Fruit fly (Drosophila melanogaster): ENCODE results near the gene Ctr1A.

The Ctr1A gene

DNA sequence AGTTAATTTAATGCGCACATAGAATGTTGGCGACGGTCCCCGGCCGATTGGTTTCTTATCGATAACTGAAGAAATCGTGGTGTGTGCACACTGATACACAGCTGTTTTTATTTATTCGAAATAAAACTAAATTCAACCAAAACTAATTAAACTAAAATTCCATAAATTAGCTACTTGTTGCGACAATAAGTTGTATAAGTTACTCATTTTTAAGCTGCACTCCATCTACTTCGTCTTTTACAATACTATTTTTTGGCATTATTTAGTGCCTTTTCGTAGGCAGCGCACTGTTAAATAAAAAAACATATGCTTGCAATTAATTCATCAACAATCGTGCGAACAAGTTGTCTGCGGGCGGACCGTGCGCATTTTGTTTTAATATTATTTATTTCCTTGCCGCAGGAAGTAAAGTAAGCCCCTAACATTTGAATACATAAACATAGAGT lies at the start of gene Ctr1A, which contains the start of gene CG3224:
Gene Ctr1A, plus strand, starts transcription at position 256 of the 446 bp plus-strand sequence.
Gene CG3224, minus strand, starts transcription at position 71 of the 446 bp plus-strand sequence.
- TF ChIP-seq foxo (GFP tag; optimal IDR thresholded peaks at IDR 0.05) (peak in 1 of 2 experiments; percentile 5), h (GFP tag; optimal IDR thresholded peaks at IDR 0.05) (peak; percentile 44), brk (GFP tag; optimal IDR thresholded peaks at IDR 0.05) (peak; percentile 20), Rel (GFP tag; optimal IDR thresholded peaks at IDR 0.05) (no peak), Rel (tag; optimal IDR thresholded peaks at IDR 0.05) (no peak), sv (GFP tag; optimal IDR thresholded peaks at IDR 0.05) (no peak), woc (GFP tag; optimal IDR thresholded peaks at IDR 0.05) (peak; percentile 4), Hnf4 (GFP tag; optimal IDR thresholded peaks at IDR 0.05) (peak; percentile 13), Jra (GFP tag; optimal IDR thresholded peaks at IDR 0.05) (peak; percentile 19), fru (GFP tag; optimal IDR thresholded peaks at IDR 0.05) (peak; percentile 35)

DNA sequence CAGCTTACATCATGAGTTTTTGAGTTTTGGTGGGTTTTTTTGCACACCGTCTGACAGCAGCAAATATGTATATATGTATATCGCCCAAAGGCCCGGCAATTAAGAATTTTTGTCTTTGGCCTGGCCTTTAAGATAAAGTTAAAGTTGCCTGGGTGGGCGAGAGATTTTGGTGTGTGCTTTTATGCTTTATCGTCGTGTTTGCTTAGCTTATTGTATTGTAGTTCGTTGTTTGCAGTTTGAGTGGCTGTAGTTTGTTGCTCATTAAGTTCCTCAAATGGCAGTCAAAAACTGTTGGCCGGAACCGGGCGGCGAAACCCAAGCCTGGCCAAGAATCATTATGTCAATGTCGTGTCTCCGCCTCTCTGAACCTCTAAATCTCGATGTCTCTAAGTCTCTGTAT lies 49.6 kb upstream of the Ctr1A start:
- TF ChIP-seq CG32264 (GFP tag; optimal IDR thresholded peaks at IDR 0.05) (no peak), Hr78 (GFP tag; optimal IDR thresholded peaks at IDR 0.05) (no peak), HLH106 (tag; optimal IDR thresholded peaks at IDR 0.05) (no peak), Sp1 (GFP tag; optimal IDR thresholded peaks at IDR 0.05) (no peak), Myc (optimal IDR thresholded peaks at IDR 0.05) (no peak), brk (GFP tag; optimal IDR thresholded peaks at IDR 0.05) (no peak), ey (GFP tag; optimal IDR thresholded peaks at IDR 0.05) (no peak), pan (optimal IDR thresholded peaks at IDR 0.05) (no peak)

DNA sequence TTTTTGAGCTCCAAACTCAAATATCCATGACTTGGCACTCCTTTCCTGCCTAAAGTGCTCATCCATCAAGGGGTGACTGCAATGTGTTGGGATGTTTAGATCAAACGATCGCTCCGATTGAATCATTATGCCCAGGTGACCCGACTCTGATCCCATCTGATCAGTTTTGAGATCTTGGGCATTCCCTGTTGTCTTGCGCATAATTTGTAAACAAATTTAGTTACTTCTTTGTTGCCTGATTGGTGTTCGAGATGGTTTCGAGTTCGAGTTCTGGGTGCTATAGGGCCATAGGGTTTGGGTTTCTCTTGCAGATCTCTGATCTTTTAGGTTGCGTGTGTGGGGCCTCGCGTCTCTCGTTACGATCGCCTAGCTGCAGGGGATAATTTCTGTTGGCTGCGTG lies 48.9 kb upstream of the Ctr1A start:
- TF ChIP-seq OdsH (GFP tag; optimal IDR thresholded peaks at IDR 0.05) (no peak), sage (GFP tag; optimal IDR thresholded peaks at IDR 0.05) (no peak), usp (GFP tag; optimal IDR thresholded peaks at IDR 0.05) (no peak), h (GFP tag; optimal IDR thresholded peaks at IDR 0.05) (no peak), Rel (GFP tag; optimal IDR thresholded peaks at IDR 0.05) (no peak), Rel (tag; optimal IDR thresholded peaks at IDR 0.05) (no peak), CG32264 (GFP tag; optimal IDR thresholded peaks at IDR 0.05) (no peak), Mio (GFP tag; optimal IDR thresholded peaks at IDR 0.05) (no peak), fru (GFP tag; optimal IDR thresholded peaks at IDR 0.05) (no peak), psq (GFP tag; optimal IDR thresholded peaks at IDR 0.05) (no peak)

DNA sequence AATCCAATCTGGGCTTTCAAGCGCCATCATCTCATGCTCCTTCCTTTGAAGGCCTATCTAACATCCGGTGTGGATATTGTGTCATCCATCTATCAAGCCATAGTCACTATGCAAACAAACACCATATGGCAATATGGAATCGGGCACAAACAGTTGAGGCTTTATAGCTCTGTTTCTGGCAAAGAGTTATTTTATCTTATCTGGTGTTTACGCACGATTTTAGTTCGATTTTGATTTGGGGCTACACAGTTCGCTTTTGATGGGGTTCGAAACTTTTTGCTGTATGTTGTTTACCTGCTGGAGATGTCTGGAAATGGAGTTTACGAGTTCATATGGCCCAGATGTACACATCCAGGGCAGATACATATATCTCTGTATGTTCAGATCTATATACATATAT lies 47.9 kb upstream of the Ctr1A start:
- no peak for TF ChIP-seq psq (GFP tag; optimal IDR thresholded peaks at IDR 0.05)
- TF ChIP-seq N (GFP tag; optimal IDR thresholded peaks at IDR 0.05): no peak
- no peak for TF ChIP-seq CrebA (GFP tag; optimal IDR thresholded peaks at IDR 0.05; ENCODE audit: borderline replicate concordance)
- TF ChIP-seq Dfd (GFP tag; optimal IDR thresholded peaks at IDR 0.05): no peak
- no peak for TF ChIP-seq lola (GFP tag; optimal IDR thresholded peaks at IDR 0.05)
- TF ChIP-seq tai (GFP tag; optimal IDR thresholded peaks at IDR 0.05): no peak
- TF ChIP-seq h (GFP tag; optimal IDR thresholded peaks at IDR 0.05): no peak
- TF ChIP-seq ey (GFP tag; optimal IDR thresholded peaks at IDR 0.05): no peak
- TF ChIP-seq Abd-B (GFP tag; optimal IDR thresholded peaks at IDR 0.05): no peak
- TF ChIP-seq dsf (GFP tag; optimal IDR thresholded peaks at IDR 0.05; ENCODE audit: borderline replicate concordance): no peak

DNA sequence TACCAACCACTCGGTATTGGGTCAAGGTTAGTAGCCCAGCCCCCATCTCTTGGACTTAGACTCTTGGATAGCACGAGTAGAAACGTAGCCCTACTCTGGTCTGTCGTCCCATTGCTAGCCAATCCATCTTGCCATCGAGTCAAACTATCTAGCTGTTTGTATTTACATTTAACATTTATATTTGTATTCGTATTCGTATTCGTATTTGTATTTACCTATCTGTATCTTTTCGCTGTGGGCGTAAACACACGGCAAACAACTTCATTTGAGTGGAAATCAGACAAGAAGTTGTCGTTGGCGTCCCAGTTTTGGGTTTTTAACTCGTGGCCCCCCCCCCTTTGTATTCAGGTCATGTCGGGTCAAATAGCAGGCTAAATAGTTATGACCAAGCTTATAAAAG lies 47.2 kb upstream of the Ctr1A start:
- peak; percentile 2 for TF ChIP-seq sv (GFP tag; optimal IDR thresholded peaks at IDR 0.05)
- TF ChIP-seq dl (GFP tag; optimal IDR thresholded peaks at IDR 0.05; ENCODE audit: insufficient read depth in 1 of 2, partially characterized antibody in 2 of 2): no peak

DNA sequence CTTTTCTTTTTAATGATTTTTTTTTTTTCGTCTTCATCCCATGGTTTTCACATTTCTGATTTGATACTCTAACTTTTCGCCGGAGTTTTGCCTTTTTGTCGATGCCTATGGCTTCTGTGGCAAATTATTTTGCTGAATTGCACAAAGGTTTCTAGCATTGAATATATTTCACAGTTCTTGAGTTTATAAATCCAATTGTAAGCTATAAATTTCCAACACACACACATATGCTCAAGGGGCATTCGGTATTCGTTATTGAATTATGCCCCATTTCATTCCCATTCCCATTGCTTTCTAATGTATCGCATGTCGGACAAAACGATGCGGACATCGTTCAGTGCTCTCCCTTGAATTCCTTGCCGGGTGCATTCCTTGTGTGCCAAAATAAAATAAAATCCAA lies 46.0 kb upstream of the Ctr1A start:
- TF ChIP-seq fru (GFP tag; optimal IDR thresholded peaks at IDR 0.05) (peak; percentile 52), HLH106 (tag; optimal IDR thresholded peaks at IDR 0.05) (peak; percentile 22), h (GFP tag; optimal IDR thresholded peaks at IDR 0.05) (peak; percentile 39), Jra (GFP tag; optimal IDR thresholded peaks at IDR 0.05) (no peak), jim (GFP tag; optimal IDR thresholded peaks at IDR 0.05) (no peak), br (GFP tag; optimal IDR thresholded peaks at IDR 0.05) (peak; percentile 13), foxo (GFP tag; optimal IDR thresholded peaks at IDR 0.05) (peak in 1 of 2 experiments; percentile 62), psq (GFP tag; optimal IDR thresholded peaks at IDR 0.05) (peak; percentile 14), Dif (GFP tag; optimal IDR thresholded peaks at IDR 0.05; ENCODE audit: partially characterized antibody) (no peak), Hnf4 (GFP tag; optimal IDR thresholded peaks at IDR 0.05) (no peak), sv (GFP tag; optimal IDR thresholded peaks at IDR 0.05) (no peak), woc (GFP tag; optimal IDR thresholded peaks at IDR 0.05) (peak; percentile 28), usp (GFP tag; optimal IDR thresholded peaks at IDR 0.05) (no peak), CrebA (GFP tag; optimal IDR thresholded peaks at IDR 0.05; ENCODE audit: borderline replicate concordance) (no peak), dmrt93B (GFP tag; optimal IDR thresholded peaks at IDR 0.05) (peak; percentile 21), Dfd (GFP tag; optimal IDR thresholded peaks at IDR 0.05) (no peak), CG9705 (GFP tag; optimal IDR thresholded peaks at IDR 0.05) (no peak), OdsH (GFP tag; optimal IDR thresholded peaks at IDR 0.05) (peak; percentile 18), ey (GFP tag; optimal IDR thresholded peaks at IDR 0.05) (peak; percentile 67), rgr (GFP tag; optimal IDR thresholded peaks at IDR 0.05) (peak; percentile 24), tai (GFP tag; optimal IDR thresholded peaks at IDR 0.05) (no peak), brk (GFP tag; optimal IDR thresholded peaks at IDR 0.05) (no peak)
